Fruit fly (Drosophila melanogaster) whole organism, embryonic: ENCODE results near the gene Reck.

Experiments used
- CG10366 ChIP-seq: fragments of 200-800 bp; sonication (Bioruptor generic); IDR thresholded peaks from 2 replicates; pipeline ENCODE4 v1.3.6; 2022; ENCODE audit warnings: missing biosample characterization, missing genetic modification characterization
- CG11504 ChIP-seq: fragments of 200-800 bp; sonication (Bioruptor generic); optimal IDR thresholded peaks from 3 replicates; lab custom pipeline; 2019; ENCODE audit warnings: missing biosample characterization, mild to moderate bottlenecking, missing genetic modification characterization, moderate library complexity
- CG12236 ChIP-seq: fragments of 200-800 bp; sonication (Bioruptor generic); optimal IDR thresholded peaks from 2 replicates; lab custom pipeline; 2016; ENCODE audit warnings: missing biosample characterization, missing genetic modification characterization
- CG12299 ChIP-seq: fragments of 200-800 bp; sonication (Bioruptor generic); optimal IDR thresholded peaks from 2 replicates; lab custom pipeline; 2018; ENCODE audit warnings: missing biosample characterization, mild to moderate bottlenecking, missing genetic modification characterization
- CG12942 ChIP-seq: fragments of 200-800 bp; sonication (Bioruptor generic); optimal IDR thresholded peaks from 3 replicates; lab custom pipeline; 2016; ENCODE audit warnings: missing biosample characterization, missing genetic modification characterization
- CG15073 ChIP-seq: fragments of 200-800 bp; sonication (Bioruptor generic); optimal IDR thresholded peaks from 2 replicates; lab custom pipeline; 2016; ENCODE audit warnings: missing biosample characterization, missing genetic modification characterization
- CG15479 ChIP-seq: fragments of 200-800 bp; sonication (Bioruptor generic); optimal IDR thresholded peaks from 3 replicates; lab custom pipeline; 2019; ENCODE audit warnings: missing biosample characterization, mild to moderate bottlenecking, missing genetic modification characterization, moderate library complexity
- CG18599 ChIP-seq: fragments of 200-800 bp; sonication (Bioruptor generic); optimal IDR thresholded peaks from 3 replicates; lab custom pipeline; 2017; ENCODE audit warnings: missing biosample characterization, missing genetic modification characterization, mild to moderate bottlenecking, moderate library complexity, missing genetic modification reagents
- CG2120 ChIP-seq: fragments of 200-800 bp; sonication (Bioruptor generic); optimal IDR thresholded peaks from 3 replicates; lab custom pipeline; 2016; ENCODE audit warnings: missing biosample characterization, missing genetic modification characterization
- CG2199 ChIP-seq: fragments of 200-800 bp; sonication (Bioruptor generic); IDR thresholded peaks from 3 replicates; pipeline ENCODE4 v1.3.6; 2022; ENCODE audit warnings: missing biosample characterization, missing genetic modification characterization
- CG30403 ChIP-seq: fragments of 200-800 bp; sonication (Bioruptor generic); optimal IDR thresholded peaks from 3 replicates; lab custom pipeline; 2016; ENCODE audit warnings: missing biosample characterization, missing genetic modification characterization
- CG31441 ChIP-seq: fragments of 200-800 bp; sonication (Bioruptor generic); IDR thresholded peaks from 2 replicates; pipeline ENCODE4 v1.3.6; 2022; ENCODE audit warnings: missing biosample characterization, missing genetic modification characterization
- CG7556 ChIP-seq: fragments of 200-800 bp; sonication (Bioruptor generic); optimal IDR thresholded peaks from 2 replicates; lab custom pipeline; 2017; ENCODE audit warnings: missing biosample characterization, mild to moderate bottlenecking, missing genetic modification characterization
- CG7745 ChIP-seq: fragments of 200-800 bp; sonication (Bioruptor generic); optimal IDR thresholded peaks from 2 replicates; lab custom pipeline; 2018; ENCODE audit warnings: missing biosample characterization, mild to moderate bottlenecking, missing genetic modification characterization, moderate library complexity
- CG9727 ChIP-seq: fragments of 200-800 bp; sonication (Bioruptor generic); optimal IDR thresholded peaks from 3 replicates; lab custom pipeline; 2017; ENCODE audit warnings: missing biosample characterization, mild to moderate bottlenecking, missing genetic modification characterization
- CrebB ChIP-seq: fragments of 200-800 bp; sonication (Bioruptor generic); optimal IDR thresholded peaks from 3 replicates; lab custom pipeline; 2018; ENCODE audit warnings: missing biosample characterization, mild to moderate bottlenecking, missing genetic modification characterization
- D ChIP-seq, 2 experiments: fragments of 200-800 bp in 1 of 2; fragments of >200 bp in 1 of 2; sonication (Bioruptor generic) in 1 of 2; optimal IDR thresholded peaks; 2 replicates in 1 of 2; 3 replicates in 1 of 2; lab custom pipeline; 2017; ENCODE audit warnings: mild to moderate bottlenecking in 1 of 2, missing biosample characterization in 1 of 2, missing genetic modification characterization in 1 of 2, missing genetic modification reagents in 1 of 2
- D19A ChIP-seq: fragments of 200-800 bp; optimal IDR thresholded peaks from 3 replicates; lab custom pipeline; 2019; ENCODE audit warnings: missing biosample characterization, mild to moderate bottlenecking, missing genetic modification characterization, moderate library complexity
- E2f2 ChIP-seq: fragments of 200-800 bp; sonication (Bioruptor generic); IDR thresholded peaks from 2 replicates; pipeline ENCODE4 v1.3.6; 2022; ENCODE audit warnings: missing biosample characterization, missing genetic modification characterization
- Ets65A ChIP-seq: fragments of 200-800 bp; sonication (Bioruptor generic); peaks from one replicate; lab custom pipeline; 2016; ENCODE audit warnings: missing biosample characterization, missing genetic modification characterization
- Fer1 ChIP-seq: fragments of 200-800 bp; sonication (Bioruptor generic); optimal IDR thresholded peaks from 2 replicates; lab custom pipeline; 2017; ENCODE audit warnings: missing biosample characterization, mild to moderate bottlenecking, missing genetic modification characterization
- H15 ChIP-seq: fragments of 200-800 bp; sonication (Bioruptor generic); IDR thresholded peaks from 3 replicates; pipeline ENCODE4 v1.3.6; 2022; ENCODE audit warnings: missing biosample characterization, missing genetic modification characterization
- HmgD ChIP-seq: fragments of 200-800 bp; sonication (Bioruptor generic); optimal IDR thresholded peaks from 3 replicates; lab custom pipeline; 2016; ENCODE audit warnings: missing biosample characterization, missing genetic modification characterization
- Hmr ChIP-seq: fragments of 200-800 bp; sonication (Bioruptor generic); optimal IDR thresholded peaks from 3 replicates; lab custom pipeline; 2017; ENCODE audit warnings: mild to moderate bottlenecking, missing biosample characterization, missing genetic modification reagents, missing genetic modification characterization
- MTF-1 ChIP-seq: fragments of 200-800 bp; sonication (Bioruptor generic); optimal IDR thresholded peaks from 2 replicates; lab custom pipeline; 2018; ENCODE audit warnings: missing biosample characterization, mild to moderate bottlenecking, missing genetic modification characterization, borderline replicate concordance
- Max ChIP-seq: fragments of 200-800 bp; sonication (Bioruptor generic); optimal IDR thresholded peaks from 2 replicates; lab custom pipeline; 2016; ENCODE audit warnings: missing biosample characterization, mild to moderate bottlenecking, missing genetic modification characterization
- Sry-β ChIP-seq: fragments of 200-800 bp; sonication (Bioruptor generic); optimal IDR thresholded peaks from 2 replicates; lab custom pipeline; 2018; ENCODE audit warnings: missing biosample characterization, mild to moderate bottlenecking, missing genetic modification characterization, moderate library complexity
- Vsx1 ChIP-seq: fragments of 200-800 bp; sonication (Bioruptor generic); optimal IDR thresholded peaks from 2 replicates; lab custom pipeline; 2017; ENCODE audit warnings: missing biosample characterization, mild to moderate bottlenecking, missing genetic modification characterization, missing genetic modification reagents
- az2 ChIP-seq: fragments of 200-800 bp; sonication (Bioruptor generic); optimal IDR thresholded peaks from 3 replicates; lab custom pipeline; 2016; ENCODE audit warnings: missing biosample characterization, missing genetic modification characterization
- bigmax ChIP-seq: fragments of 200-800 bp; sonication (Bioruptor generic); optimal IDR thresholded peaks from 2 replicates; lab custom pipeline; 2018; ENCODE audit warnings: missing biosample characterization, mild to moderate bottlenecking, missing genetic modification characterization
- btn ChIP-seq: fragments of 200-800 bp; sonication (Bioruptor generic); optimal IDR thresholded peaks from 2 replicates; lab custom pipeline; 2016; ENCODE audit warnings: missing biosample characterization, missing genetic modification characterization
- cad ChIP-seq: fragments of >200 bp; optimal IDR thresholded peaks from 2 replicates; lab custom pipeline; 2017; ENCODE audit warnings: missing biosample characterization, missing genetic modification characterization
- cwo ChIP-seq: fragments of 200-800 bp; sonication (Bioruptor generic); optimal IDR thresholded peaks from 3 replicates; lab custom pipeline; 2017; ENCODE audit warnings: missing biosample characterization, missing genetic modification characterization, mild to moderate bottlenecking, moderate library complexity, missing genetic modification reagents
- dati ChIP-seq: fragments of 200-800 bp; sonication (Bioruptor generic); IDR thresholded peaks from 2 replicates; pipeline ENCODE4 v1.3.6; 2022; ENCODE audit warnings: missing biosample characterization, missing genetic modification characterization
- gem ChIP-seq: fragments of 200-800 bp; sonication (Bioruptor generic); optimal IDR thresholded peaks from 2 replicates; lab custom pipeline; 2019; ENCODE audit warnings: missing biosample characterization, mild to moderate bottlenecking, missing genetic modification characterization, moderate library complexity
- ind ChIP-seq: fragments of 200-800 bp; sonication (Bioruptor generic); optimal IDR thresholded peaks from 3 replicates; lab custom pipeline; 2016; ENCODE audit warnings: missing biosample characterization, missing genetic modification characterization
- insv ChIP-seq, 2 experiments: fragments of 200-800 bp; sonication (Bioruptor generic); optimal IDR thresholded peaks; 3 replicates each; lab custom pipeline; 2016 to 2018; ENCODE audit warnings: missing biosample characterization in 2 of 2, missing genetic modification characterization in 2 of 2
- jigr1 ChIP-seq: fragments of 200-800 bp; sonication (Bioruptor generic); IDR thresholded peaks from 3 replicates; pipeline ENCODE4 v1.3.6; 2022; ENCODE audit warnings: missing biosample characterization, missing genetic modification characterization
- lab ChIP-seq: fragments of 200-800 bp; sonication (Bioruptor generic); optimal IDR thresholded peaks from 3 replicates; lab custom pipeline; 2017; ENCODE audit warnings: missing biosample characterization, missing genetic modification characterization, mild to moderate bottlenecking, moderate library complexity, missing genetic modification reagents
- pho ChIP-seq: fragments of 200-800 bp; sonication (Bioruptor generic); optimal IDR thresholded peaks from 2 replicates; lab custom pipeline; 2016; ENCODE audit warnings: missing biosample characterization, missing genetic modification characterization
- rib ChIP-seq: fragments of 200-800 bp; sonication (Bioruptor generic); IDR thresholded peaks from 2 replicates; pipeline ENCODE4 v1.3.6; 2022; ENCODE audit warnings: missing biosample characterization, missing genetic modification characterization
- row ChIP-seq: fragments of 200-800 bp; sonication (Bioruptor generic); IDR thresholded peaks from 3 replicates; pipeline ENCODE4 v1.3.6; 2022; ENCODE audit warnings: missing biosample characterization, missing genetic modification characterization
- salm ChIP-seq: fragments of 200-800 bp; sonication (Bioruptor generic); optimal IDR thresholded peaks from 2 replicates; lab custom pipeline; 2018; ENCODE audit warnings: missing biosample characterization, mild to moderate bottlenecking, missing genetic modification characterization
- sens ChIP-seq: fragments of 200-800 bp; sonication (Bioruptor generic); peaks from one replicate; lab custom pipeline; 2016; ENCODE audit warnings: missing biosample characterization, missing genetic modification characterization
- tll ChIP-seq, 2 experiments: fragments of 200-800 bp in 1 of 2; fragments of >200 bp in 1 of 2; sonication (Bioruptor generic) in 1 of 2; optimal IDR thresholded peaks; 2 replicates each; lab custom pipeline; 2017 to 2019; ENCODE audit warnings: missing biosample characterization in 2 of 2, missing genetic modification characterization in 2 of 2, mild to moderate bottlenecking in 1 of 2, moderate library complexity in 1 of 2
- twi ChIP-seq: fragments of 200-800 bp; optimal IDR thresholded peaks from 2 replicates; lab custom pipeline; 2019; ENCODE audit warnings: missing biosample characterization, mild to moderate bottlenecking, missing genetic modification characterization, moderate library complexity
- zen ChIP-seq: fragments of 200-800 bp; sonication (Bioruptor generic); optimal IDR thresholded peaks from 3 replicates; lab custom pipeline; 2018; ENCODE audit warnings: missing biosample characterization, mild to moderate bottlenecking, missing genetic modification characterization, moderate library complexity

Reck gene

dm6 chr3L:15040329-15040886, 26.5 kb upstream of the Reck start:
- no peak for TF ChIP-seq CG31441 (GFP tag; lab: Robert Waterston, UW)
- TF ChIP-seq Max (GFP tag; lab: Kevin White, UChicago), result no peak
- no peak for TF ChIP-seq CrebB
- TF ChIP-seq CG15479 (GFP tag; lab: Kevin White, UChicago), result peak; percentile 93
- no peak for TF ChIP-seq dati
- TF ChIP-seq CG12942 (GFP tag; lab: Kevin White, UChicago), result no peak
- TF ChIP-seq D (optimal IDR thresholded peaks at IDR 0.05; lab: Kevin White, UChicago), result peak; percentile 1
- TF ChIP-seq D (GFP tag; optimal IDR thresholded peaks at IDR 0.05; lab: Kevin White, UChicago), result no peak
- no peak for TF ChIP-seq Sry-β (GFP tag; lab: Kevin White, UChicago)
- TF ChIP-seq HmgD (GFP tag; lab: Kevin White, UChicago), result no peak
- TF ChIP-seq cad (GFP tag; lab: Kevin White, UChicago), result peak; percentile 61
- TF ChIP-seq CG12299 (tag; lab: Kevin White, UChicago), result no peak
- no peak for TF ChIP-seq CG12236 (GFP tag; lab: Kevin White, UChicago)
- no peak for TF ChIP-seq salm
- TF ChIP-seq insv (GFP tag; optimal IDR thresholded peaks at IDR 0.05; lab: Kevin White, UChicago), result peak in 1 of 2 experiments; percentile 48
- no peak for TF ChIP-seq H15
- peak in 1 of 2 experiments; percentile 68 for TF ChIP-seq tll (GFP tag; optimal IDR thresholded peaks at IDR 0.05; lab: Kevin White, UChicago)
- peak; percentile 83 for TF ChIP-seq zen (tag; lab: Kevin White, UChicago)

- peak; percentile 71 for TF ChIP-seq twi (tag; lab: Kevin White, UChicago)
- peak in 1 of 2 experiments; percentile 24 for TF ChIP-seq insv (GFP tag; optimal IDR thresholded peaks at IDR 0.05; lab: Kevin White, UChicago)
- TF ChIP-seq bigmax (GFP tag; lab: Kevin White, UChicago), result no peak
- no peak for TF ChIP-seq MTF-1 (GFP tag; lab: Kevin White, UChicago)
- TF ChIP-seq zen (tag; lab: Kevin White, UChicago), result peak; percentile 97
- peak in 1 of 2 experiments; percentile 18 for TF ChIP-seq tll (GFP tag; optimal IDR thresholded peaks at IDR 0.05; lab: Kevin White, UChicago)
- TF ChIP-seq, all 482 proteins: peak for 4
These were observed 25.6 kb upstream of the Reck start for dm6 chr3L:15039510-15039909.

dm6 chr3L:15035585-15035984, 21.7 kb upstream of the Reck start:
- peak; percentile 89 for TF ChIP-seq D19A (tag; lab: Kevin White, UChicago)
- TF ChIP-seq ind (GFP tag; lab: Kevin White, UChicago), result peak; percentile 9
- TF ChIP-seq Vsx1 (GFP tag; lab: Kevin White, UChicago), result no peak
- peak; percentile 47 for TF ChIP-seq Ets65A (GFP tag; lab: Kevin White, UChicago)
- no peak for TF ChIP-seq CG2199
- no peak for TF ChIP-seq CG7745 (tag; lab: Kevin White, UChicago)
- TF ChIP-seq gem (tag; lab: Kevin White, UChicago), result peak; percentile 31
- peak; percentile 32 for TF ChIP-seq CG11504
- TF ChIP-seq CG30403 (GFP tag; lab: Kevin White, UChicago), result peak; percentile 16
- TF ChIP-seq pho (GFP tag; lab: Kevin White, UChicago), result peak; percentile 7
- TF ChIP-seq CG7556 (GFP tag; lab: Kevin White, UChicago), result peak; percentile 40
- peak; percentile 7 for TF ChIP-seq CG9727 (GFP tag; lab: Kevin White, UChicago)
- TF ChIP-seq CG10366 (GFP tag; lab: Robert Waterston, UW), result no peak
- TF ChIP-seq E2f2 (GFP tag; lab: Robert Waterston, UW), result no peak
- TF ChIP-seq btn, result no peak
- no peak for TF ChIP-seq az2
- peak; percentile 22 for TF ChIP-seq cwo (GFP tag; lab: Kevin White, UChicago)
- no peak for TF ChIP-seq rib
- peak; percentile 5 for TF ChIP-seq lab
- TF ChIP-seq sens (GFP tag; lab: Kevin White, UChicago), result peak; percentile 45
- TF ChIP-seq jigr1 (GFP tag; lab: Robert Waterston, UW), result no peak
- TF ChIP-seq Fer1 (GFP tag; lab: Kevin White, UChicago), result peak; percentile 3
- peak; percentile 41 for TF ChIP-seq CG2120 (GFP tag; lab: Kevin White, UChicago)
- peak; percentile 41; the same call in 2 of the 3 replicates for TF ChIP-seq row
- TF ChIP-seq Hmr (GFP tag; lab: Kevin White, UChicago), result peak; percentile 45
- no peak for TF ChIP-seq CG15073 (GFP tag; lab: Kevin White, UChicago)
- peak; percentile 25 for TF ChIP-seq CG18599
